Fruit fly (Drosophila melanogaster) whole organism, adult: ENCODE measurements around the gene mRpL37.

ENCODE experiments used
- CG11617 ChIP-seq: fragments of 200-800 bp; sonication (Bioruptor generic); optimal IDR thresholded peaks from 2 replicates; lab custom pipeline; 2017; ENCODE audit warnings: mild to moderate bottlenecking, missing biosample characterization, missing genetic modification reagents, missing genetic modification characterization
- CG12768 ChIP-seq: fragments of 200-800 bp; sonication (Bioruptor generic); optimal IDR thresholded peaks from 2 replicates; lab custom pipeline; 2017; ENCODE audit warnings: missing biosample characterization, missing genetic modification characterization, mild to moderate bottlenecking, moderate library complexity, missing genetic modification reagents
- CG14711 ChIP-seq: fragments of 200-800 bp; sonication (Bioruptor generic); optimal IDR thresholded peaks from 2 replicates; lab custom pipeline; 2018; ENCODE audit warnings: missing biosample characterization, mild to moderate bottlenecking, missing genetic modification characterization, moderate library complexity
- CG1620 ChIP-seq: fragments of 200-800 bp; sonication (Bioruptor generic); optimal IDR thresholded peaks from 2 replicates; lab custom pipeline; 2016; ENCODE audit warnings: missing biosample characterization, missing genetic modification characterization
- CG33017 ChIP-seq: fragments of 200-800 bp; sonication (Bioruptor generic); optimal IDR thresholded peaks from 2 replicates; lab custom pipeline; 2018; ENCODE audit warnings: missing biosample characterization, mild to moderate bottlenecking, missing genetic modification characterization, moderate library complexity
- CG5204 ChIP-seq: fragments of 200-800 bp; sonication (Bioruptor generic); optimal IDR thresholded peaks from 2 replicates; lab custom pipeline; 2016; ENCODE audit warnings: missing biosample characterization, missing genetic modification characterization
- CG7045 ChIP-seq: fragments of 200-800 bp; sonication (Bioruptor generic); optimal IDR thresholded peaks from 2 replicates; lab custom pipeline; 2017; ENCODE audit warnings: missing biosample characterization, mild to moderate bottlenecking, missing genetic modification characterization
- CG7101 ChIP-seq: fragments of 200-800 bp; sonication (Bioruptor generic); optimal IDR thresholded peaks from 2 replicates; lab custom pipeline; 2018; ENCODE audit warnings: missing biosample characterization, mild to moderate bottlenecking, missing genetic modification characterization, moderate library complexity
- Clk ChIP-seq: fragments of 200-800 bp; sonication (Bioruptor generic); optimal IDR thresholded peaks from 2 replicates; lab custom pipeline; 2017; ENCODE audit warnings: missing biosample characterization, missing genetic modification characterization
- Crg-1 ChIP-seq: fragments of 200-800 bp; sonication (Bioruptor generic); optimal IDR thresholded peaks from 2 replicates; lab custom pipeline; 2016; ENCODE audit warnings: missing biosample characterization, missing genetic modification characterization
- Hr96 ChIP-seq: fragments of 200-800 bp; sonication (Bioruptor generic); optimal IDR thresholded peaks from 2 replicates; lab custom pipeline; 2016; ENCODE audit warnings: missing biosample characterization, missing genetic modification characterization
- Mnt ChIP-seq: fragments of 200-800 bp; sonication (Bioruptor generic); optimal IDR thresholded peaks from 2 replicates; lab custom pipeline; 2016; ENCODE audit warnings: missing biosample characterization, mild to moderate bottlenecking, missing genetic modification characterization
- bab1 ChIP-seq: fragments of 200-800 bp; sonication (Bioruptor generic); optimal IDR thresholded peaks from 3 replicates; lab custom pipeline; 2019; ENCODE audit warnings: missing biosample characterization, mild to moderate bottlenecking, missing genetic modification characterization, moderate library complexity
- cic ChIP-seq: fragments of 200-800 bp; sonication (Bioruptor generic); optimal IDR thresholded peaks from 2 replicates; lab custom pipeline; 2017; ENCODE audit warnings: missing biosample characterization, mild to moderate bottlenecking, missing genetic modification characterization, moderate library complexity
- cnc ChIP-seq, 2 experiments: fragments of >200 bp; optimal IDR thresholded peaks; 2 replicates each; lab custom pipeline; 2017
- kay ChIP-seq: fragments of 200-800 bp; sonication (Bioruptor generic); peaks from one replicate; lab custom pipeline; 2016; ENCODE audit warnings: missing biosample characterization, missing genetic modification characterization, borderline replicate concordance
- ovo ChIP-seq: fragments of 200-800 bp; sonication (Bioruptor generic); optimal IDR thresholded peaks from 2 replicates; lab custom pipeline; 2016; ENCODE audit warnings: missing biosample characterization, missing genetic modification characterization
- pad ChIP-seq: fragments of 200-800 bp; sonication (Bioruptor generic); optimal IDR thresholded peaks from 3 replicates; lab custom pipeline; 2017; ENCODE audit warnings: missing biosample characterization, missing genetic modification characterization, mild to moderate bottlenecking, moderate library complexity, missing genetic modification reagents
- tj ChIP-seq: fragments of 200-800 bp; sonication (Bioruptor generic); optimal IDR thresholded peaks from 3 replicates; lab custom pipeline; 2017; ENCODE audit warnings: missing biosample characterization, mild to moderate bottlenecking, missing genetic modification characterization, moderate library complexity
- toe ChIP-seq: fragments of 200-800 bp; sonication (Bioruptor generic); optimal IDR thresholded peaks from 2 replicates; lab custom pipeline; 2016; ENCODE audit warnings: missing biosample characterization, missing genetic modification characterization

mRpL37 gene

dm6 chr3R:10784058-10784499 is at the start of gene mRpL37, which contains the start of gene Rbp1:
TSS of gene mRpL37 (minus strand) at chr3R:10784092.
TSS of gene Rbp1 (plus strand) at chr3R:10784383.
- TF ChIP-seq cnc (optimal IDR thresholded peaks at IDR 0.05; lab: Kevin White, UChicago), result no peak
- TF ChIP-seq CG1620, result peak; percentile 73
- TF ChIP-seq bab1, result peak; percentile 77
- peak; percentile 71 for TF ChIP-seq CG11617 (GFP tag; lab: Kevin White, UChicago)
- peak; percentile 85 for TF ChIP-seq toe (GFP tag; lab: Kevin White, UChicago)
- TF ChIP-seq Hr96 (GFP tag; lab: Kevin White, UChicago), result no peak
- TF ChIP-seq cic (GFP tag; lab: Kevin White, UChicago), result no peak
- TF ChIP-seq pad (GFP tag; lab: Kevin White, UChicago), result peak; percentile 60
- TF ChIP-seq tj (GFP tag; lab: Kevin White, UChicago), result peak; percentile 71
- TF ChIP-seq Crg-1 (GFP tag; lab: Kevin White, UChicago), result peak; percentile 56
- TF ChIP-seq CG12768, result peak; percentile 62
- TF ChIP-seq CG14711 (tag; lab: Kevin White, UChicago), result peak; percentile 71
- TF ChIP-seq CG7101 (tag; lab: Kevin White, UChicago), result peak; percentile 73
- peak; percentile 13 for TF ChIP-seq CG33017
- TF ChIP-seq kay (GFP tag; lab: Kevin White, UChicago), result peak; percentile 75
- TF ChIP-seq Clk (GFP tag; lab: Kevin White, UChicago), result peak; percentile 28
- peak; percentile 57 for TF ChIP-seq CG5204 (GFP tag; lab: Kevin White, UChicago)
- peak; percentile 69 for TF ChIP-seq Mnt (GFP tag; lab: Kevin White, UChicago)
- peak; percentile 59 for TF ChIP-seq ovo (GFP tag; lab: Kevin White, UChicago)
- peak; percentile 71 for TF ChIP-seq CG7045

dm6 chr3R:10832526-10833165 is 48.8 kb upstream of the mRpL37 start:
- no peak for TF ChIP-seq cnc (optimal IDR thresholded peaks at IDR 0.05; lab: Kevin White, UChicago)
- TF ChIP-seq toe (GFP tag; lab: Kevin White, UChicago), result no peak
- no peak for TF ChIP-seq CG5204 (GFP tag; lab: Kevin White, UChicago)
- TF ChIP-seq CG7101 (tag; lab: Kevin White, UChicago), result no peak
- no peak for TF ChIP-seq Crg-1 (GFP tag; lab: Kevin White, UChicago)
- TF ChIP-seq CG7045, result no peak

dm6 chr3R:10829746-10830145 is 45.9 kb upstream of the mRpL37 start:
- TF ChIP-seq Mnt (GFP tag; lab: Kevin White, UChicago) (no peak), kay (GFP tag; lab: Kevin White, UChicago) (no peak), CG5204 (GFP tag; lab: Kevin White, UChicago) (no peak), toe (GFP tag; lab: Kevin White, UChicago) (no peak), tj (GFP tag; lab: Kevin White, UChicago) (no peak), ovo (GFP tag; lab: Kevin White, UChicago) (no peak), pad (GFP tag; lab: Kevin White, UChicago) (no peak), CG33017 (no peak), cnc (optimal IDR thresholded peaks at IDR 0.05; lab: Kevin White, UChicago) (no peak), Hr96 (GFP tag; lab: Kevin White, UChicago) (no peak), CG1620 (no peak), CG7101 (tag; lab: Kevin White, UChicago) (no peak)

dm6 chr3R:10828688-10829087 is 44.8 kb upstream of the mRpL37 start:
- TF ChIP-seq CG5204 (GFP tag; lab: Kevin White, UChicago) (no peak), ovo (GFP tag; lab: Kevin White, UChicago) (no peak), Hr96 (GFP tag; lab: Kevin White, UChicago) (no peak), Crg-1 (GFP tag; lab: Kevin White, UChicago) (no peak), CG33017 (no peak), bab1 (no peak)

dm6 chr3R:10826796-10827524 is 43.1 kb upstream of the mRpL37 start, which contains the start of gene Cad86C:
TSS of gene Cad86C (plus strand) at chr3R:10827079.
- TF ChIP-seq CG5204 (GFP tag; lab: Kevin White, UChicago) (no peak), bab1 (peak; percentile 51), Crg-1 (GFP tag; lab: Kevin White, UChicago) (no peak), cnc (optimal IDR thresholded peaks at IDR 0.05; lab: Kevin White, UChicago) (no peak), CG7045 (peak; percentile 10), tj (GFP tag; lab: Kevin White, UChicago) (peak; percentile 94)

- TF ChIP-seq Hr96 (GFP tag; lab: Kevin White, UChicago), result no peak
- TF ChIP-seq Clk (GFP tag; lab: Kevin White, UChicago), result no peak
- TF ChIP-seq kay (GFP tag; lab: Kevin White, UChicago), result peak; percentile 82
These were observed 31.1 kb upstream of the mRpL37 start, which contains the start of the genes CG14693 and TTLL15 for dm6 chr3R:10815032-10815431. TSS of gene CG14693 (minus strand) at chr3R:10815047. TSS of gene TTLL15 (plus strand) at chr3R:10815288.
